Worm (Caenorhabditis elegans) whole organism, mixed stage, embryonic: ENCODE data around the gene fbxa-11.

Experiments used
- M03D4.4 ChIP-seq: sonication (generic microtip); optimal IDR thresholded peaks from 2 replicates; lab custom pipeline; 2017; ENCODE audit warnings: mild to moderate bottlenecking, missing genetic modification characterization, missing compliant biosample characterization
- ceh-39 ChIP-seq: fragments of 150-350 bp; optimal IDR thresholded peaks from 2 replicates; lab custom pipeline; 2014; ENCODE audit warnings: missing biosample characterization, missing genetic modification characterization
- ceh-43 ChIP-seq: fragments of 200-800 bp; sonication (Bioruptor generic); optimal IDR thresholded peaks from 2 replicates; lab custom pipeline; 2018; ENCODE audit warnings: mild to moderate bottlenecking, missing genetic modification characterization, moderate library complexity, missing compliant biosample characterization
- ceh-83 ChIP-seq: fragments of 200-800 bp; sonication (Bioruptor generic); optimal IDR thresholded peaks from 2 replicates; lab custom pipeline; 2018; ENCODE audit warnings: mild to moderate bottlenecking, missing genetic modification characterization, missing compliant biosample characterization
- ces-1 ChIP-seq: fragments of 150-350 bp; optimal IDR thresholded peaks from 2 replicates; lab custom pipeline; 2014; ENCODE audit warnings: missing biosample characterization, missing genetic modification reagents, missing genetic modification characterization
- cnd-1 ChIP-seq: fragments of 200-800 bp; sonication (Bioruptor generic); optimal IDR thresholded peaks from 2 replicates; lab custom pipeline; 2018; ENCODE audit warnings: mild to moderate bottlenecking, missing genetic modification characterization, missing compliant biosample characterization
- elt-1 ChIP-seq: sonication (generic microtip); optimal IDR thresholded peaks from 2 replicates; lab custom pipeline; 2017; ENCODE audit warnings: missing genetic modification characterization, mild to moderate bottlenecking, missing compliant biosample characterization, antibody characterized with exemption, moderate library complexity, borderline replicate concordance; ENCODE audit not compliant: insufficient read depth
- elt-3 ChIP-seq: fragments of 150-350 bp; optimal IDR thresholded peaks from 2 replicates; lab custom pipeline; 2014; ENCODE audit warnings: missing biosample characterization, missing genetic modification characterization
- flh-1 ChIP-seq: fragments of 200-800 bp; sonication (Bioruptor generic); optimal IDR thresholded peaks from 2 replicates; lab custom pipeline; 2018; ENCODE audit warnings: mild to moderate bottlenecking, missing genetic modification characterization, moderate library complexity, missing compliant biosample characterization
- ham-2 ChIP-seq: fragments of 200-800 bp; sonication (Bioruptor generic); optimal IDR thresholded peaks from 2 replicates; lab custom pipeline; 2018; ENCODE audit warnings: mild to moderate bottlenecking, missing genetic modification characterization, missing compliant biosample characterization
- hlh-1 ChIP-seq: fragments of 150-350 bp; optimal IDR thresholded peaks from 2 replicates; lab custom pipeline; 2014; ENCODE audit warnings: missing biosample characterization, missing genetic modification reagents, missing genetic modification characterization
- lin-13 ChIP-seq: fragments of 150-350 bp; optimal IDR thresholded peaks from 2 replicates; lab custom pipeline; 2014; ENCODE audit warnings: missing biosample characterization, missing genetic modification characterization
- lin-32 ChIP-seq: fragments of 200-800 bp; sonication (Bioruptor generic); optimal IDR thresholded peaks from 2 replicates; lab custom pipeline; 2018; ENCODE audit warnings: mild to moderate bottlenecking, missing genetic modification characterization, missing compliant biosample characterization
- lsy-2 ChIP-seq: fragments of 150-350 bp; optimal IDR thresholded peaks from 2 replicates; lab custom pipeline; 2014; ENCODE audit warnings: missing biosample characterization, missing genetic modification characterization
- mep-1 ChIP-seq: fragments of 150-350 bp; optimal IDR thresholded peaks from 2 replicates; lab custom pipeline; 2017; ENCODE audit warnings: missing biosample characterization, missing genetic modification reagents, missing genetic modification characterization, inconsistent platforms
- mls-2 ChIP-seq: sonication (generic microtip); optimal IDR thresholded peaks from 2 replicates; lab custom pipeline; 2016; ENCODE audit warnings: mild to moderate bottlenecking, missing genetic modification characterization, moderate library complexity, missing compliant biosample characterization
- nhr-12 ChIP-seq: fragments of 150-350 bp; optimal IDR thresholded peaks from 2 replicates; lab custom pipeline; 2014; ENCODE audit warnings: missing biosample characterization, missing genetic modification characterization
- nhr-2 ChIP-seq: fragments of 150-350 bp; optimal IDR thresholded peaks from 2 replicates; lab custom pipeline; 2014; ENCODE audit warnings: missing biosample characterization, missing genetic modification characterization
- nhr-237 ChIP-seq: fragments of 150-350 bp; optimal IDR thresholded peaks from 2 replicates; lab custom pipeline; 2014; ENCODE audit warnings: missing biosample characterization, missing genetic modification characterization
- nhr-28 ChIP-seq: fragments of 150-350 bp; optimal IDR thresholded peaks from 2 replicates; lab custom pipeline; 2014; ENCODE audit warnings: missing biosample characterization, missing genetic modification characterization
- nhr-76 ChIP-seq: sonication (generic microtip); optimal IDR thresholded peaks from 2 replicates; lab custom pipeline; 2017; ENCODE audit warnings: missing biosample characterization, missing genetic modification characterization
- pha-4 ChIP-seq: fragments of 150-350 bp; optimal IDR thresholded peaks from 2 replicates; lab custom pipeline; 2018; ENCODE audit warnings: missing biosample characterization, missing genetic modification reagents, missing genetic modification characterization
- sem-2 ChIP-seq: fragments of 200-800 bp; sonication (Bioruptor generic); optimal IDR thresholded peaks from 2 replicates; lab custom pipeline; 2018; ENCODE audit warnings: mild to moderate bottlenecking, missing genetic modification characterization, missing compliant biosample characterization
- snpc-4 ChIP-seq: fragments of 150-350 bp; optimal IDR thresholded peaks from 2 replicates; lab custom pipeline; 2014; ENCODE audit warnings: missing biosample characterization, missing genetic modification characterization
- sptf-1 ChIP-seq: sonication (generic microtip); optimal IDR thresholded peaks from 2 replicates; lab custom pipeline; 2017; ENCODE audit warnings: mild to moderate bottlenecking, missing genetic modification characterization, moderate library complexity, missing compliant biosample characterization
- tbx-8 ChIP-seq: fragments of 200-800 bp; sonication (Bioruptor generic); optimal IDR thresholded peaks from 2 replicates; lab custom pipeline; 2018; ENCODE audit warnings: mild to moderate bottlenecking, missing genetic modification characterization, moderate library complexity, missing compliant biosample characterization
- unc-120 ChIP-seq: sonication (generic microtip); optimal IDR thresholded peaks from 2 replicates; lab custom pipeline; 2017; ENCODE audit warnings: missing genetic modification characterization, missing compliant biosample characterization; ENCODE audit not compliant: poor library complexity, severe bottlenecking
- unc-39 ChIP-seq: fragments of 150-350 bp; optimal IDR thresholded peaks from 2 replicates; lab custom pipeline; 2014; ENCODE audit warnings: missing biosample characterization, missing genetic modification characterization
- unc-62 ChIP-seq: fragments of 150-350 bp; optimal IDR thresholded peaks from 2 replicates; lab custom pipeline; 2014; ENCODE audit warnings: missing biosample characterization, missing genetic modification reagents, missing genetic modification characterization
- ztf-11 ChIP-seq: fragments of 150-350 bp; optimal IDR thresholded peaks from 2 replicates; lab custom pipeline; 2014; ENCODE audit warnings: missing biosample characterization, missing genetic modification characterization

Gene fbxa-11

ce11 chrIII:946250-946725, 4.4 kb upstream of the fbxa-11 start, which contains the start of gene fbxa-60:
Gene fbxa-60, minus strand, starts transcription at chrIII:946300.
- TF ChIP-seq nhr-237 (tag; lab: Kevin White, UChicago) = no peak
- no peak for TF ChIP-seq mep-1 (tag; lab: Kevin White, UChicago)
- no peak for TF ChIP-seq ces-1 (GFP tag; lab: Kevin White, UChicago)

DNA sequence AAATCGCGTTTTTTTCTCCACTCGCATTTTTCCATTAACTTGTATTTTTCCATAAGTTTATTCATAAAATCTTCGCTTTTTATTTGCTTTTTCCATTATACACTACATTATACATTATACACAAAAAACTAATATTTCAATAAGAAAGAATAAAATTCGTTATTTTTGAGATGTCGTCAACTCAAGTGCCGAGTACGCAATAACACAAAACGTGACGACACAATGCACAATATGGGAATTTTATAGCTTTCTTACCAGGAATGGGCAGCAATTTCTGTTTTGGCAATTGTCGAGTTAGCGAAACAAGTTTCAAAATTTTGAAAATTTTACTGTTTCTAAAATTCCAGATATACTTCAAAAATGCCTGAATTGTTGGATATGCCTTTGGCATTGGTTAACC, 1.5 kb downstream of the fbxa-11 start, which contains the start of gene fbxa-10:
Gene fbxa-10, plus strand, starts transcription at position 207 of the 400 bp plus-strand sequence.
- TF ChIP-seq unc-120 (tag; lab: Kevin White, UChicago) (peak; percentile 68), ces-1 (GFP tag; lab: Kevin White, UChicago) (peak; percentile 52), M03D4.4 (no peak), ztf-11 (tag; lab: Kevin White, UChicago) (no peak), unc-62 (no peak)

- TF ChIP-seq snpc-4 (tag; lab: Kevin White, UChicago) = no peak
- TF ChIP-seq ceh-43 (GFP tag; lab: Kevin White, UChicago) = no peak
- TF ChIP-seq elt-1 (tag; lab: Kevin White, UChicago) = no peak
- no peak for TF ChIP-seq ham-2 (GFP tag; lab: Kevin White, UChicago)
- no peak for TF ChIP-seq nhr-2 (tag; lab: Kevin White, UChicago)
- no peak for TF ChIP-seq nhr-76 (tag; lab: Kevin White, UChicago)
- no peak for TF ChIP-seq lsy-2 (tag; lab: Kevin White, UChicago)
- TF ChIP-seq lin-32 (GFP tag; lab: Kevin White, UChicago) = no peak
- TF ChIP-seq lin-13 (tag; lab: Kevin White, UChicago) = no peak
- no peak for TF ChIP-seq sem-2
- no peak for TF ChIP-seq elt-3 (tag; lab: Kevin White, UChicago)
- TF ChIP-seq hlh-1 = no peak
- TF ChIP-seq ceh-39 = no peak
- TF ChIP-seq nhr-28 = no peak
- TF ChIP-seq ztf-11 (tag; lab: Kevin White, UChicago) = no peak
- no peak for TF ChIP-seq unc-120 (tag; lab: Kevin White, UChicago)
- no peak for TF ChIP-seq nhr-12
- no peak for TF ChIP-seq cnd-1 (tag; lab: Kevin White, UChicago)
- no peak for TF ChIP-seq pha-4 (tag; lab: Kevin White, UChicago)
- TF ChIP-seq ces-1 (GFP tag; lab: Kevin White, UChicago) = no peak
Measured at ce11 chrIII:954553-954952, 3.9 kb downstream of the fbxa-11 start, which contains the start of the genes T12B5.15 and T12B5.14. Gene T12B5.15, minus strand, starts transcription at chrIII:954653. Gene T12B5.14, plus strand, starts transcription at chrIII:954873.

- no peak for TF ChIP-seq nhr-76 (tag; lab: Kevin White, UChicago)
- TF ChIP-seq mls-2 (tag; lab: Kevin White, UChicago) = no peak
- TF ChIP-seq lin-32 (GFP tag; lab: Kevin White, UChicago) = no peak
- TF ChIP-seq sptf-1 (tag; lab: Kevin White, UChicago) = no peak
- no peak for TF ChIP-seq ztf-11 (tag; lab: Kevin White, UChicago)
Measured at ce11 chrIII:955981-956380, 5.3 kb downstream of the fbxa-11 start, which contains the start of gene fbxa-54. Gene fbxa-54, plus strand, starts transcription at chrIII:956334.

DNA sequence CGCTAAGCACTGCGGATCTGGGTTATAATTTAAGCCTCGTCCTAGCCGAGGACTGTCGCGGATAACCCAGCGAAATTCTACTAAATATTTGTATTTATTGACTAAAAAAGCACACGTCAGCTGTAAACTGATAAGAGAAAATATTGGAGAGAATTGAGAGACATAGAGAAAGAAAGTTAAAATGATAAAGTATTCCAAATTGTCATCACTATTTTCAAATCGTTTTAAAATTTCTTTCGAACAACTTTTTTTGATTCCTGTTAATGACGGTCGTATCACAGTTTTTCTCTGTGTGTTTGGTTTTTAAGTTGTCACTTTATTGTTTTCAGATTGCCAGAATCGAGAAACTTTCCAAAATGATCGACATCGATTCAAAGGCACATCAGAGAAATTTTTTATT, 11.3 kb downstream of the fbxa-11 start, which contains the start of gene fbxa-51:
Gene fbxa-51, plus strand, starts transcription at position 322 of the 400 bp plus-strand sequence.
- TF ChIP-seq nhr-28 (no peak), nhr-237 (tag; lab: Kevin White, UChicago) (no peak), flh-1 (GFP tag; lab: Kevin White, UChicago) (no peak), unc-120 (tag; lab: Kevin White, UChicago) (no peak), ceh-83 (GFP tag; lab: Kevin White, UChicago) (no peak), ham-2 (GFP tag; lab: Kevin White, UChicago) (no peak), lsy-2 (tag; lab: Kevin White, UChicago) (no peak), tbx-8 (GFP tag; lab: Kevin White, UChicago) (no peak), ceh-43 (GFP tag; lab: Kevin White, UChicago) (no peak), sem-2 (no peak), pha-4 (tag; lab: Kevin White, UChicago) (no peak), elt-1 (tag; lab: Kevin White, UChicago) (no peak), nhr-2 (tag; lab: Kevin White, UChicago) (no peak), unc-39 (tag; lab: Kevin White, UChicago) (no peak)
